Fruit fly (Drosophila melanogaster) whole organism: ENCODE measurements around the gene ArfGAP1.

Experiments
- CG8478 ChIP-seq: fragments of >200 bp; optimal IDR thresholded peaks from 2 replicates; lab custom pipeline; 2018; ENCODE audit warnings: inconsistent platforms
- Dll ChIP-seq: fragments of >200 bp; optimal IDR thresholded peaks from 2 replicates; lab custom pipeline; 2017
- EcR ChIP-seq, 2 experiments: fragments of >200 bp; optimal IDR thresholded peaks; 2 replicates each; lab custom pipeline; 2017; ENCODE audit warnings: missing biosample characterization in 2 of 2, missing genetic modification characterization in 2 of 2, missing genetic modification reagents in 2 of 2
- psq ChIP-seq: fragments of >200 bp; optimal IDR thresholded peaks from 2 replicates; lab custom pipeline; 2017

dm6 chr3L:12432392-12433012, 15.1 kb upstream of the ArfGAP1 start, which contains the start of gene toe:
- no peak for TF ChIP-seq Dll
- TF ChIP-seq CG8478 (lab: Kevin White, UChicago) = no peak
- no peak for TF ChIP-seq EcR (GFP tag; optimal IDR thresholded peaks at IDR 0.05; lab: Kevin White, UChicago)
- TF ChIP-seq psq = no peak
